Worm (Caenorhabditis elegans) whole organism, L4/young adult: ENCODE data around the gene klp-11.

Source experiments
- W03F9.2 ChIP-seq: fragments of 150-350 bp; optimal IDR thresholded peaks from 2 replicates; lab custom pipeline; 2014; ENCODE audit warnings: missing biosample characterization, missing genetic modification characterization
- dao-5 ChIP-seq: sonication (generic microtip); optimal IDR thresholded peaks from 2 replicates; lab custom pipeline; 2016; ENCODE audit warnings: missing genotype, missing genetic modification characterization, moderate library complexity, missing compliant biosample characterization
- him-1 ChIP-seq: sonication (generic microtip); optimal IDR thresholded peaks from 2 replicates; lab custom pipeline; 2016; ENCODE audit warnings: missing genotype, missing genetic modification reagents, missing genetic modification characterization, missing compliant biosample characterization

klp-11 gene

ce11 chrIV:8769539-8769938 lies 7.7 kb upstream of the klp-11 start, which contains the start of gene F20C5.5:
Gene F20C5.5 (minus strand): TSS chrIV:8769639.
- TF ChIP-seq W03F9.2 (no peak), dao-5 (no peak), him-1 (tag; lab: Kevin White, UChicago) (no peak)

ce11 chrIV:8764567-8764966 lies 2.7 kb upstream of the klp-11 start, which contains the start of gene cdc-50.B:
Gene cdc-50.B (plus strand): TSS chrIV:8764867.
- TF ChIP-seq him-1 (tag; lab: Kevin White, UChicago): no peak
- TF ChIP-seq W03F9.2: no peak
- TF ChIP-seq dao-5: no peak

ce11 chrIV:8762471-8762870 lies 605 bp upstream of the klp-11 start:
- TF ChIP-seq him-1 (tag; lab: Kevin White, UChicago) (no peak), dao-5 (no peak), W03F9.2 (no peak)

ce11 chrIV:8758620-8759019 lies 3.2 kb downstream of the klp-11 start:
- TF ChIP-seq dao-5 (no peak), him-1 (tag; lab: Kevin White, UChicago) (no peak), W03F9.2 (no peak)

ce11 chrIV:8757729-8758128 lies 4.1 kb downstream of the klp-11 start:
- TF ChIP-seq him-1 (tag; lab: Kevin White, UChicago) (no peak), W03F9.2 (no peak), dao-5 (no peak)

ce11 chrIV:8754727-8755126 lies 7.1 kb downstream of the klp-11 start, which contains the start of gene elli-1:
Gene elli-1 (minus strand): TSS chrIV:8754827.
- no peak for TF ChIP-seq him-1 (tag; lab: Kevin White, UChicago)
- TF ChIP-seq W03F9.2: no peak
- no peak for TF ChIP-seq dao-5

ce11 chrIV:8754146-8754545 lies 7.7 kb downstream of the klp-11 start:
- TF ChIP-seq dao-5: no peak
- TF ChIP-seq W03F9.2: no peak
- no peak for TF ChIP-seq him-1 (tag; lab: Kevin White, UChicago)

ce11 chrIV:8752492-8752891 lies 9.4 kb downstream of the klp-11 start:
- no peak for TF ChIP-seq him-1 (tag; lab: Kevin White, UChicago)
- no peak for TF ChIP-seq dao-5
- TF ChIP-seq W03F9.2: no peak

- TF ChIP-seq dao-5: no peak
Measured at ce11 chrIV:8748967-8749366, 12.9 kb downstream of the klp-11 start.

ce11 chrIV:8745591-8746302 lies 16.1 kb downstream of the klp-11 start, which contains the start of the genes F20C5.7 and parg-1:
Gene F20C5.7 (minus strand): TSS chrIV:8745691.
Gene parg-1 (plus strand): TSS chrIV:8746252.
- TF ChIP-seq dao-5 (no peak), W03F9.2 (no peak)

- TF ChIP-seq W03F9.2 (peak; percentile 92), him-1 (tag; lab: Kevin White, UChicago) (no peak)
Measured at ce11 chrIV:8743654-8744332, 18.1 kb downstream of the klp-11 start, which contains the start of gene F21D5.7. Gene F21D5.7 (minus strand): TSS chrIV:8743704.

- no peak for TF ChIP-seq dao-5
Measured at ce11 chrIV:8740952-8741438, 20.9 kb downstream of the klp-11 start, which contains the start of gene F21D5.6. Gene F21D5.6 (minus strand): TSS chrIV:8741388.

- TF ChIP-seq W03F9.2 (no peak), dao-5 (no peak), him-1 (tag; lab: Kevin White, UChicago) (no peak)
Measured at ce11 chrIV:8739926-8740325, 21.9 kb downstream of the klp-11 start, which contains the start of gene mrps-33. Gene mrps-33 (minus strand): TSS chrIV:8740026.

ce11 chrIV:8739294-8739693 lies 22.6 kb downstream of the klp-11 start, which contains the start of gene F21D5.5:
Gene F21D5.5 (minus strand): TSS chrIV:8739394.
- TF ChIP-seq W03F9.2: no peak
- TF ChIP-seq him-1 (tag; lab: Kevin White, UChicago): no peak
- TF ChIP-seq dao-5: no peak

- TF ChIP-seq dao-5 (no peak), W03F9.2 (no peak), him-1 (tag; lab: Kevin White, UChicago) (no peak)
Measured at ce11 chrIV:8737787-8738186, 24.1 kb downstream of the klp-11 start, which contains the start of gene F21D5.4. Gene F21D5.4 (plus strand): TSS chrIV:8738087.
